Worm (Caenorhabditis elegans): ENCODE measurements around the gene flp-18.

ce11 chrX:3031484-3031883 is 13.1 kb upstream of the flp-18 start, which contains the start of gene clec-265:
- TF ChIP-seq unc-62 (GFP tag; optimal IDR thresholded peaks at IDR 0.05) (no peak), tbx-8 (GFP tag; optimal IDR thresholded peaks at IDR 0.05) (no peak), sptf-1 (tag; optimal IDR thresholded peaks at IDR 0.05) (no peak), lsy-2 (tag; optimal IDR thresholded peaks at IDR 0.05) (no peak), bed-3 (GFP tag; optimal IDR thresholded peaks at IDR 0.05) (no peak), ceh-39 (tag; optimal IDR thresholded peaks at IDR 0.05) (no peak), lin-13 (tag; optimal IDR thresholded peaks at IDR 0.05) (no peak), pha-4 (tag; optimal IDR thresholded peaks at IDR 0.05) (no peak), drap-1 (GFP tag; optimal IDR thresholded peaks at IDR 0.05) (no peak), snpc-4 (tag; optimal IDR thresholded peaks at IDR 0.05) (no peak)
